Worm (Caenorhabditis elegans) whole organism, L4 larva: ENCODE measurements around the gene fbxb-104.
"Not testable (repeated sequence)": the region's sequence is repeated elsewhere in the genome, so short reads cannot be mapped to it uniquely, and the experiment has no call there.

Experiments
- D1046.2 ChIP-seq: fragments of 200-800 bp; sonication (Bioruptor generic); IDR thresholded peaks from 2 replicates; pipeline ENCODE4 v1.3.6; 2022; ENCODE audit warnings: missing genetic modification characterization, missing compliant biosample characterization
- F37D6.2 ChIP-seq: sonication (generic microtip); optimal IDR thresholded peaks from 2 replicates; lab custom pipeline; 2016; ENCODE audit warnings: mild to moderate bottlenecking, missing genetic modification characterization, missing compliant biosample characterization
- T26A8.4 ChIP-seq: fragments of 200-800 bp; sonication (Bioruptor generic); IDR thresholded peaks from 2 replicates; pipeline ENCODE4 v1.3.6; 2022; ENCODE audit warnings: missing genetic modification characterization, missing compliant biosample characterization
- Y105C5A.15 ChIP-seq: fragments of 200-800 bp; sonication (Bioruptor generic); IDR thresholded peaks from 2 replicates; pipeline ENCODE4 v1.3.6; 2022; ENCODE audit warnings: missing genetic modification characterization, missing compliant biosample characterization
- Y48G9A.11 ChIP-seq: fragments of 200-800 bp; sonication (Bioruptor generic); IDR thresholded peaks from 2 replicates; pipeline ENCODE4 v1.3.6; 2022; ENCODE audit warnings: missing genetic modification reagents, missing genetic modification characterization, missing compliant biosample characterization
- Y75B8A.6 ChIP-seq: fragments of 200-800 bp; sonication (Bioruptor generic); IDR thresholded peaks from 2 replicates; pipeline ENCODE4 v1.3.6; 2022; ENCODE audit warnings: missing genetic modification reagents, missing genetic modification characterization, missing compliant biosample characterization
- aha-1 ChIP-seq: fragments of 150-350 bp; peaks from one replicate; lab custom pipeline; 2014; ENCODE audit warnings: missing biosample characterization, missing genetic modification characterization
- aly-2 ChIP-seq: sonication (generic microtip); optimal IDR thresholded peaks from 2 replicates; lab custom pipeline; 2018; ENCODE audit warnings: missing biosample characterization, missing genetic modification characterization
- arid-1 ChIP-seq: fragments of 200-800 bp; sonication (Bioruptor generic); conservative IDR thresholded peaks from 2 replicates; pipeline ENCODE4 v1.3.6; 2022; ENCODE audit warnings: missing genetic modification reagents, missing genetic modification characterization, missing compliant biosample characterization
- ceh-20 ChIP-seq: fragments of 200-800 bp; sonication (Bioruptor generic); IDR thresholded peaks from 2 replicates; pipeline ENCODE4 v1.3.6; 2022; ENCODE audit warnings: missing genetic modification reagents, missing genetic modification characterization, missing compliant biosample characterization
- ctbp-1 ChIP-seq: fragments of 200-800 bp; sonication (Bioruptor generic); IDR thresholded peaks from 2 replicates; pipeline ENCODE4 v1.3.6; 2022; ENCODE audit warnings: missing genetic modification reagents, missing genetic modification characterization, missing compliant biosample characterization
- daf-16 ChIP-seq, 3 experiments: sonication (generic microtip); optimal IDR thresholded peaks; 2 replicates each; lab custom pipeline; 2016 to 2017; ENCODE audit warnings: missing genetic modification characterization in 3 of 3, missing genetic modification reagents in 3 of 3, mild to moderate bottlenecking in 2 of 3, missing compliant biosample characterization in 2 of 3, missing biosample characterization in 1 of 3, moderate library complexity in 1 of 3
- daf-19 ChIP-seq: fragments of 200-800 bp; sonication (Bioruptor generic); conservative IDR thresholded peaks from 2 replicates; pipeline ENCODE4 v1.3.6; 2022; ENCODE audit warnings: missing genetic modification characterization, missing compliant biosample characterization
- dmd-6 ChIP-seq: fragments of 200-800 bp; sonication (Bioruptor generic); IDR thresholded peaks from 2 replicates; pipeline ENCODE4 v1.3.6; 2022; ENCODE audit warnings: missing genetic modification reagents, missing genetic modification characterization, missing compliant biosample characterization
- dmd-9 ChIP-seq: fragments of 200-800 bp; sonication (Bioruptor generic); IDR thresholded peaks from 2 replicates; pipeline ENCODE4 v1.3.6; 2022; ENCODE audit warnings: missing genetic modification reagents, missing genetic modification characterization, missing compliant biosample characterization
- dpl-1 ChIP-seq: fragments of 150-350 bp; optimal IDR thresholded peaks from 2 replicates; lab custom pipeline; 2014; ENCODE audit warnings: missing biosample characterization, missing genetic modification reagents, missing genetic modification characterization
- duxl-1 ChIP-seq: sonication (generic microtip); optimal IDR thresholded peaks from 2 replicates; lab custom pipeline; 2016; ENCODE audit warnings: mild to moderate bottlenecking, missing genetic modification characterization, moderate library complexity, missing compliant biosample characterization; ENCODE audit not compliant: poor library complexity
- dve-1 ChIP-seq: sonication (generic microtip); optimal IDR thresholded peaks from 2 replicates; lab custom pipeline; 2017; ENCODE audit warnings: antibody characterized with exemption, mild to moderate bottlenecking, missing genetic modification characterization, missing compliant biosample characterization; ENCODE audit not compliant: insufficient read depth
- egl-43 ChIP-seq: fragments of 200-800 bp; sonication (Bioruptor generic); IDR thresholded peaks from 2 replicates; pipeline ENCODE4 v1.3.6; 2022; ENCODE audit warnings: missing genetic modification reagents, missing genetic modification characterization, missing compliant biosample characterization
- hif-1 ChIP-seq, 2 experiments: sonication (generic microtip); optimal IDR thresholded peaks; 2 replicates each; lab custom pipeline; 2016 to 2017; ENCODE audit warnings: missing compliant biosample characterization in 2 of 2, missing genetic modification characterization in 2 of 2, missing genetic modification reagents in 2 of 2, missing genotype in 2 of 2, mild to moderate bottlenecking in 1 of 2
- hlh-11 ChIP-seq: fragments of 200-800 bp; sonication (Bioruptor generic); optimal IDR thresholded peaks from 2 replicates; lab custom pipeline; 2018; ENCODE audit warnings: mild to moderate bottlenecking, missing genetic modification characterization, missing compliant biosample characterization
- hlh-30 ChIP-seq: sonication (generic microtip); optimal IDR thresholded peaks from 2 replicates; lab custom pipeline; 2017; ENCODE audit warnings: antibody characterized with exemption, mild to moderate bottlenecking, missing genetic modification characterization, missing compliant biosample characterization; ENCODE audit not compliant: insufficient read depth
- hmg-1.1 ChIP-seq: fragments of 200-800 bp; sonication (Bioruptor generic); IDR thresholded peaks from 2 replicates; pipeline ENCODE4 v1.3.6; 2022; ENCODE audit warnings: missing genetic modification reagents, missing genetic modification characterization, missing compliant biosample characterization
- lin-29 ChIP-seq: fragments of 200-800 bp; sonication (Bioruptor generic); IDR thresholded peaks from 2 replicates; pipeline ENCODE4 v1.3.6; 2022; ENCODE audit warnings: missing genetic modification reagents, missing genetic modification characterization, missing compliant biosample characterization
- lin-38 ChIP-seq: fragments of 200-800 bp; sonication (Bioruptor generic); IDR thresholded peaks from 2 replicates; pipeline ENCODE4 v1.3.6; 2022; ENCODE audit warnings: missing genetic modification reagents, missing genetic modification characterization, missing compliant biosample characterization
- lsy-2 ChIP-seq, 2 experiments: fragments of 150-350 bp in 1 of 2; sonication (generic microtip) in 1 of 2; optimal IDR thresholded peaks; 2 replicates each; lab custom pipeline; 2014 to 2017; ENCODE audit warnings: missing biosample characterization in 2 of 2, missing genetic modification characterization in 2 of 2
- madf-9 ChIP-seq: fragments of 200-800 bp; sonication (Bioruptor generic); conservative IDR thresholded peaks from 2 replicates; pipeline ENCODE4 v1.3.6; 2022; ENCODE audit warnings: missing genetic modification reagents, missing genetic modification characterization, missing compliant biosample characterization
- mep-1 ChIP-seq: fragments of 150-350 bp; sonication (generic microtip); optimal IDR thresholded peaks from 3 replicates; lab custom pipeline; 2014; ENCODE audit warnings: missing biosample characterization, missing genetic modification characterization
- mes-2 ChIP-seq: sonication (generic microtip); optimal IDR thresholded peaks from 2 replicates; lab custom pipeline; 2016; ENCODE audit warnings: missing genotype, mild to moderate bottlenecking, missing genetic modification characterization, missing compliant biosample characterization; ENCODE audit not compliant: poor library complexity, severe bottlenecking
- nhr-102 ChIP-seq: sonication (generic microtip); optimal IDR thresholded peaks from 2 replicates; lab custom pipeline; 2016; ENCODE audit warnings: mild to moderate bottlenecking, missing genetic modification characterization, moderate library complexity, missing compliant biosample characterization
- nhr-11 ChIP-seq: fragments of 150-350 bp; optimal IDR thresholded peaks from 2 replicates; lab custom pipeline; 2014; ENCODE audit warnings: missing biosample characterization, missing genetic modification characterization
- nhr-28 ChIP-seq: fragments of 150-350 bp; optimal IDR thresholded peaks from 2 replicates; lab custom pipeline; 2014; ENCODE audit warnings: missing biosample characterization, missing genetic modification characterization
- nhr-42 ChIP-seq: fragments of 200-800 bp; sonication (Bioruptor generic); IDR thresholded peaks from 2 replicates; pipeline ENCODE4 v1.3.6; 2022; ENCODE audit warnings: missing genetic modification characterization, missing compliant biosample characterization
- pha-4 ChIP-seq, 2 experiments: fragments of 150-350 bp in 1 of 2; fragments of 200-800 bp in 1 of 2; sonication (Bioruptor generic) in 1 of 2; IDR thresholded peaks in 1 of 2; optimal IDR thresholded peaks in 1 of 2; 2 replicates each; pipeline versions ENCODE4 v1.3.6 to Lab custom; 2014 to 2022; ENCODE audit warnings: missing genetic modification characterization in 2 of 2, missing genetic modification reagents in 2 of 2, missing biosample characterization in 1 of 2, missing compliant biosample characterization in 1 of 2
- rbr-2 ChIP-seq: sonication (generic microtip); optimal IDR thresholded peaks from 2 replicates; lab custom pipeline; 2016; ENCODE audit warnings: missing genotype, missing genetic modification characterization, missing compliant biosample characterization
- saeg-2 ChIP-seq: fragments of 200-800 bp; sonication (Bioruptor generic); IDR thresholded peaks from 2 replicates; pipeline ENCODE4 v1.3.6; 2022; ENCODE audit warnings: missing genetic modification reagents, missing genetic modification characterization, missing compliant biosample characterization
- set-16 ChIP-seq: fragments of 200-800 bp; sonication (Bioruptor generic); IDR thresholded peaks from 2 replicates; pipeline ENCODE4 v1.3.6; 2022; ENCODE audit warnings: missing genetic modification reagents, missing genetic modification characterization, missing compliant biosample characterization
- unc-62 ChIP-seq, 3 experiments: fragments of 150-350 bp in 1 of 3; sonication (generic microtip); optimal IDR thresholded peaks in 2 of 3; peaks in 1 of 3; 1 replicate in 1 of 3; 2 replicates in 2 of 3; lab custom pipeline; 2014 to 2017; ENCODE audit warnings: missing biosample characterization in 3 of 3, missing genetic modification characterization in 3 of 3, missing genetic modification reagents in 3 of 3, missing genotype in 1 of 3
- vab-7 ChIP-seq: fragments of 200-800 bp; sonication (Bioruptor generic); IDR thresholded peaks from 2 replicates; pipeline ENCODE4 v1.3.6; 2022; ENCODE audit warnings: missing genetic modification reagents, missing genetic modification characterization, missing compliant biosample characterization
- zfp-2 ChIP-seq: sonication (generic microtip); optimal IDR thresholded peaks from 2 replicates; lab custom pipeline; 2016; ENCODE audit warnings: mild to moderate bottlenecking, missing genetic modification characterization, missing compliant biosample characterization
- zfp-3 ChIP-seq: fragments of 200-800 bp; sonication (Bioruptor generic); conservative IDR thresholded peaks from 2 replicates; pipeline ENCODE4 v1.3.6; 2022; ENCODE audit warnings: missing genetic modification reagents, missing genetic modification characterization, missing compliant biosample characterization

The fbxb-104 gene

DNA sequence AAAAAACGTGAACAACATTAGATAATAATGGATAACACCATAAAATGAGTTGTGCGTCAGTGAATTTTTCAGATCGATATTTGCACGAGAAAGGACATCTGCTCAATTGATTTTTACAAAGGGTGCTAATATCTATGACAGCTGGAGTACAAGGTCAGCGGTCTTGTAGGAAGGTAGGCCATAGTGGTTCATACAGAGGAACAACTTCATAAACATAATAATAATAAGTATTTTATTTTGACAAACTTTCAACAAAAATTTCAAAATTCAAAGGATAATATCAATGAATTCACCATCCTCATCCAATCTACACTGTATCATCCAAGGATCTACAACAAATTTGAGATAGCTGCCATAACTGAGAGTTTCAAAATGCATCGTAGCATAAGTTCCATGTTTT lies at the start of gene fbxb-104:
TSS of gene fbxb-104 (minus strand) at position 101 of the 400 bp plus-strand sequence.
- TF ChIP-seq D1046.2 (GFP tag; lab: Robert Waterston, UW) (no peak), unc-62 (GFP tag; optimal IDR thresholded peaks at IDR 0.05 in 1 of 2; lab: Kevin White, UChicago) (peak in 1 of 2 experiments; percentile 9), unc-62 (tag; optimal IDR thresholded peaks at IDR 0.05; lab: Kevin White, UChicago) (no peak), aly-2 (tag; lab: Kevin White, UChicago) (no peak), arid-1 (GFP tag; lab: Robert Waterston, UW) (no peak), Y48G9A.11 (GFP tag; lab: Robert Waterston, UW) (no peak), set-16 (no peak), daf-16 (GFP tag; optimal IDR thresholded peaks at IDR 0.05; lab: Kevin White, UChicago) (no peak), daf-16 (tag; optimal IDR thresholded peaks at IDR 0.05; lab: Kevin White, UChicago) (no peak)

DNA sequence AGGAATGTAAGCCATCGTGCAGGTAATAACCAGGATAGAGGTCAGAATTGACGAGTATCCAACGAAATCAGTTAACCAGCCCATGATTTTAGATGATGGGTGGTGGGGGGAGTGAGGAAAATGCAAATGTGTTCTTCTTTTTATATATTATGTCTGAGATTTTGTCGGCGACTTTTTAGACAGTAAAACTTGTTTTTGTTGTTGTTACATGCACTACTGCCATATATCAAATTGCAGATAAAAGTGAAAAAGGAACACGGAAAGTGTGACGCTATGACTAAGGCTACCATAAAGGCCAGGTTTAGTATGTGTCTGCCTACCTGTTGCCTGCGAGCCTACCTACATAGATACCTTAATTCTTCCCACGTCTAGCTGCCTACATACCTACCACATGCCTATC lies 47.0 kb upstream of the fbxb-104 start, which contains the start of gene col-72:
TSS of gene col-72 (minus strand) at position 101 of the 400 bp plus-strand sequence.
- no peak for TF ChIP-seq Y105C5A.15
- TF ChIP-seq mep-1 (tag; lab: Kevin White, UChicago): no peak
- TF ChIP-seq pha-4 (GFP tag; IDR thresholded peaks at IDR 0.05; lab: Robert Waterston, UW): no peak
- no peak for TF ChIP-seq pha-4 (tag; optimal IDR thresholded peaks at IDR 0.05; lab: Kevin White, UChicago)

DNA sequence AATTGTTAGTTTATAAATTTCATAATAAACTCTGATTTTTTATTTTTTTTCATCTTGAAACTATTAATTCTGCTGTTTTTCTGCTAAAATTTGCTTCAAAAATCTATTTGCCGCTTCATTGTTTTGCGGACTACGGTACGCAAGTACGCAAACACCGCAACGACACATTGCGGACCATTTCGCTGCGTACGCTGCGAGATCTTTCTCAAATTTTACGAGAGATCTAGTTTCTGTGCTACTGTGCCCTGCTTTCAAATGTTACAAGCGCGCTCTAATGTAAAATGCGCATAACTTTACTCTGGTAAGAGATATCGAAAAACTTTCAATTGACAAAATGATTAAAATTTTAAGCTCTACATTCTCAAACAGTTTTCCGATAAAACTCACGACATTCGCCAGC lies 46.5 kb upstream of the fbxb-104 start:
- TF ChIP-seq saeg-2 (GFP tag; lab: Robert Waterston, UW) (0 out of 2 replicates have a peak, but pooled peaks have one; percentile 33), lin-38 (GFP tag; lab: Robert Waterston, UW) (peak; percentile 96), D1046.2 (GFP tag; lab: Robert Waterston, UW) (0 out of 2 replicates have a peak, but pooled peaks have one; percentile 54), hif-1 (tag; optimal IDR thresholded peaks at IDR 0.05; lab: Kevin White, UChicago) (peak in 1 of 2 experiments; percentile 39), dpl-1 (GFP tag; lab: Kevin White, UChicago) (peak; percentile 41), rbr-2 (tag; lab: Kevin White, UChicago) (peak; percentile 83), ctbp-1 (peak; percentile 55; the same call in 1 of the 2 replicates), hmg-1.1 (GFP tag; lab: Robert Waterston, UW) (peak; percentile 87), vab-7 (peak; percentile 70), mep-1 (tag; lab: Kevin White, UChicago) (peak; percentile 67), nhr-42 (GFP tag; lab: Robert Waterston, UW) (peak; percentile 79), zfp-2 (tag; lab: Kevin White, UChicago) (peak; percentile 53), hlh-30 (tag; lab: Kevin White, UChicago) (peak; percentile 31), F37D6.2 (tag; lab: Kevin White, UChicago) (peak; percentile 52), nhr-11 (tag; lab: Kevin White, UChicago) (peak; percentile 57), pha-4 (GFP tag; IDR thresholded peaks at IDR 0.05; lab: Robert Waterston, UW) (peak; percentile 75), zfp-3 (GFP tag; lab: Robert Waterston, UW) (peak; percentile 47; the same call in 1 of the 2 replicates), ceh-20 (GFP tag; lab: Robert Waterston, UW) (peak; percentile 72; the same call in 1 of the 2 replicates), duxl-1 (tag; lab: Kevin White, UChicago) (peak; percentile 10), aha-1 (tag; lab: Kevin White, UChicago) (peak; percentile 81), dmd-6 (GFP tag; lab: Robert Waterston, UW) (peak; percentile 80), hlh-11 (peak; percentile 26), dmd-9 (GFP tag; lab: Robert Waterston, UW) (0 out of 2 replicates have a peak, but pooled peaks have one; percentile 63), egl-43 (GFP tag; lab: Robert Waterston, UW) (0 out of 2 replicates have a peak, but pooled peaks have one; percentile 45), dve-1 (tag; lab: Kevin White, UChicago) (peak; percentile 23), madf-9 (peak; percentile 63; the same call in 1 of the 2 replicates), lin-29 (peak; percentile 74), Y75B8A.6 (GFP tag; lab: Robert Waterston, UW) (0 out of 2 replicates have a peak, but pooled peaks have one; percentile 40), daf-19 (GFP tag; lab: Robert Waterston, UW) (0 out of 2 replicates have a peak, but pooled peaks have one; percentile 14), nhr-102 (tag; lab: Kevin White, UChicago) (peak; percentile 11), T26A8.4 (GFP tag; lab: Robert Waterston, UW) (peak; percentile 44; the same call in 1 of the 2 replicates), mes-2 (tag; lab: Kevin White, UChicago) (peak; percentile 66), lsy-2 (tag; optimal IDR thresholded peaks at IDR 0.05; lab: Kevin White, UChicago) (peak; percentile 77 to 96), nhr-28 (tag; lab: Kevin White, UChicago) (peak; percentile 49)
- TF ChIP-seq pha-4 (tag; optimal IDR thresholded peaks at IDR 0.05; lab: Kevin White, UChicago): not testable (repeated sequence)
